Worm (Caenorhabditis elegans) whole organism, L4 larva: ENCODE measurements around the gene F22E12.3.

Experiments used
- F10B5.3 ChIP-seq: sonication (generic microtip); optimal IDR thresholded peaks from 2 replicates; lab custom pipeline; 2016; ENCODE audit warnings: mild to moderate bottlenecking, missing genetic modification characterization, missing compliant biosample characterization
- F37D6.2 ChIP-seq: sonication (generic microtip); optimal IDR thresholded peaks from 2 replicates; lab custom pipeline; 2016; ENCODE audit warnings: mild to moderate bottlenecking, missing genetic modification characterization, missing compliant biosample characterization
- F44E2.7 ChIP-seq: fragments of 200-800 bp; sonication (Bioruptor generic); IDR thresholded peaks from 2 replicates; pipeline ENCODE4 v2.1.2; 2022; ENCODE audit warnings: missing genetic modification characterization, missing compliant biosample characterization
- T20F7.1 ChIP-seq: fragments of 200-800 bp; sonication (Bioruptor generic); optimal IDR thresholded peaks from 2 replicates; lab custom pipeline; 2018; ENCODE audit warnings: mild to moderate bottlenecking, missing genetic modification characterization, missing compliant biosample characterization
- T26A8.4 ChIP-seq: fragments of 200-800 bp; sonication (Bioruptor generic); IDR thresholded peaks from 2 replicates; pipeline ENCODE4 v1.3.6; 2022; ENCODE audit warnings: missing genetic modification characterization, missing compliant biosample characterization
- Y5F2A.4 ChIP-seq: fragments of 200-800 bp; sonication (Bioruptor generic); optimal IDR thresholded peaks from 2 replicates; lab custom pipeline; 2018; ENCODE audit warnings: mild to moderate bottlenecking, missing genetic modification characterization, missing compliant biosample characterization
- ama-1 ChIP-seq: fragments of 150-350 bp; optimal IDR thresholded peaks from 2 replicates; lab custom pipeline; 2014; ENCODE audit warnings: inconsistent platforms, mixed read lengths
- ceh-20 ChIP-seq: fragments of 200-800 bp; sonication (Bioruptor generic); IDR thresholded peaks from 2 replicates; pipeline ENCODE4 v1.3.6; 2022; ENCODE audit warnings: missing genetic modification reagents, missing genetic modification characterization, missing compliant biosample characterization
- ceh-32 ChIP-seq: sonication (generic microtip); optimal IDR thresholded peaks from 2 replicates; lab custom pipeline; 2016; ENCODE audit warnings: mild to moderate bottlenecking, missing genetic modification characterization, missing compliant biosample characterization; ENCODE audit not compliant: poor library complexity
- cey-2 ChIP-seq: sonication (generic microtip); optimal IDR thresholded peaks from 3 replicates; lab custom pipeline; 2017; ENCODE audit warnings: missing genetic modification characterization, mild to moderate bottlenecking, missing compliant biosample characterization, antibody characterized with exemption, borderline replicate concordance; ENCODE audit not compliant: insufficient read depth
- ctbp-1 ChIP-seq: fragments of 200-800 bp; sonication (Bioruptor generic); IDR thresholded peaks from 2 replicates; pipeline ENCODE4 v1.3.6; 2022; ENCODE audit warnings: missing genetic modification reagents, missing genetic modification characterization, missing compliant biosample characterization
- daf-12 ChIP-seq: fragments of 150-350 bp; optimal IDR thresholded peaks from 2 replicates; lab custom pipeline; 2014; ENCODE audit warnings: missing biosample characterization, missing genetic modification reagents, missing genetic modification characterization
- dmd-8 ChIP-seq: fragments of 200-800 bp; sonication (Bioruptor generic); IDR thresholded peaks from 2 replicates; pipeline ENCODE4 v1.3.6; 2022; ENCODE audit warnings: missing genetic modification characterization, missing compliant biosample characterization
- dmd-9 ChIP-seq: fragments of 200-800 bp; sonication (Bioruptor generic); IDR thresholded peaks from 2 replicates; pipeline ENCODE4 v1.3.6; 2022; ENCODE audit warnings: missing genetic modification reagents, missing genetic modification characterization, missing compliant biosample characterization
- duxl-1 ChIP-seq: sonication (generic microtip); optimal IDR thresholded peaks from 2 replicates; lab custom pipeline; 2016; ENCODE audit warnings: mild to moderate bottlenecking, missing genetic modification characterization, moderate library complexity, missing compliant biosample characterization; ENCODE audit not compliant: poor library complexity
- egl-43 ChIP-seq: fragments of 200-800 bp; sonication (Bioruptor generic); IDR thresholded peaks from 2 replicates; pipeline ENCODE4 v1.3.6; 2022; ENCODE audit warnings: missing genetic modification reagents, missing genetic modification characterization, missing compliant biosample characterization
- hlh-11 ChIP-seq: fragments of 200-800 bp; sonication (Bioruptor generic); optimal IDR thresholded peaks from 2 replicates; lab custom pipeline; 2018; ENCODE audit warnings: mild to moderate bottlenecking, missing genetic modification characterization, missing compliant biosample characterization
- hmg-1.1 ChIP-seq: fragments of 200-800 bp; sonication (Bioruptor generic); IDR thresholded peaks from 2 replicates; pipeline ENCODE4 v1.3.6; 2022; ENCODE audit warnings: missing genetic modification reagents, missing genetic modification characterization, missing compliant biosample characterization
- lin-15B ChIP-seq: fragments of 150-350 bp; sonication (generic microtip); optimal IDR thresholded peaks from 3 replicates; lab custom pipeline; 2014; ENCODE audit warnings: missing biosample characterization, missing genetic modification characterization
- lin-39 ChIP-seq: fragments of 150-350 bp; optimal IDR thresholded peaks from 2 replicates; lab custom pipeline; 2014; ENCODE audit warnings: missing biosample characterization, missing genetic modification reagents, missing genetic modification characterization
- madf-5 ChIP-seq, 2 experiments: fragments of 200-800 bp; sonication (Bioruptor generic); IDR thresholded peaks; 2 replicates each; pipeline ENCODE4 v1.3.6; 2022; ENCODE audit warnings: missing compliant biosample characterization in 2 of 2, missing genetic modification characterization in 2 of 2
- madf-9 ChIP-seq: fragments of 200-800 bp; sonication (Bioruptor generic); conservative IDR thresholded peaks from 2 replicates; pipeline ENCODE4 v1.3.6; 2022; ENCODE audit warnings: missing genetic modification reagents, missing genetic modification characterization, missing compliant biosample characterization
- mep-1 ChIP-seq: fragments of 150-350 bp; sonication (generic microtip); optimal IDR thresholded peaks from 3 replicates; lab custom pipeline; 2014; ENCODE audit warnings: missing biosample characterization, missing genetic modification characterization
- nhr-102 ChIP-seq: sonication (generic microtip); optimal IDR thresholded peaks from 2 replicates; lab custom pipeline; 2016; ENCODE audit warnings: mild to moderate bottlenecking, missing genetic modification characterization, moderate library complexity, missing compliant biosample characterization
- nhr-237 ChIP-seq: sonication (generic microtip); optimal IDR thresholded peaks from 2 replicates; lab custom pipeline; 2017; ENCODE audit warnings: missing biosample characterization, missing genetic modification characterization
- nhr-25 ChIP-seq: sonication (generic microtip); optimal IDR thresholded peaks from 2 replicates; lab custom pipeline; 2017; ENCODE audit warnings: missing genetic modification characterization, mild to moderate bottlenecking, missing compliant biosample characterization, antibody characterized with exemption, moderate library complexity, borderline replicate concordance; ENCODE audit not compliant: insufficient read depth
- nhr-41 ChIP-seq: fragments of 200-800 bp; sonication (Bioruptor generic); IDR thresholded peaks from 2 replicates; pipeline ENCODE4 v1.3.6; 2022; ENCODE audit warnings: missing genetic modification reagents, missing genetic modification characterization, missing compliant biosample characterization
- nhr-48 ChIP-seq: sonication (generic microtip); optimal IDR thresholded peaks from 2 replicates; lab custom pipeline; 2016; ENCODE audit warnings: mild to moderate bottlenecking, missing genetic modification characterization, missing compliant biosample characterization
- nhr-76 ChIP-seq: fragments of 150-350 bp; optimal IDR thresholded peaks from 2 replicates; lab custom pipeline; 2014; ENCODE audit warnings: missing biosample characterization, missing genetic modification characterization
- nhr-77 ChIP-seq: fragments of 150-350 bp; optimal IDR thresholded peaks from 2 replicates; lab custom pipeline; 2014; ENCODE audit warnings: missing biosample characterization, missing genetic modification characterization
- php-3 ChIP-seq: fragments of 200-800 bp; sonication (Bioruptor generic); IDR thresholded peaks from 2 replicates; pipeline ENCODE4 v1.3.6; 2022; ENCODE audit warnings: missing genetic modification reagents, missing genetic modification characterization, missing compliant biosample characterization
- rbr-2 ChIP-seq: sonication (generic microtip); optimal IDR thresholded peaks from 2 replicates; lab custom pipeline; 2016; ENCODE audit warnings: missing genotype, missing genetic modification characterization, missing compliant biosample characterization
- set-16 ChIP-seq: fragments of 200-800 bp; sonication (Bioruptor generic); IDR thresholded peaks from 2 replicates; pipeline ENCODE4 v1.3.6; 2022; ENCODE audit warnings: missing genetic modification reagents, missing genetic modification characterization, missing compliant biosample characterization
- unc-39 ChIP-seq: sonication (generic microtip); optimal IDR thresholded peaks from 2 replicates; lab custom pipeline; 2017; ENCODE audit warnings: missing biosample characterization, missing genetic modification characterization
- unc-62 ChIP-seq, 3 experiments: fragments of 150-350 bp in 1 of 3; sonication (generic microtip); optimal IDR thresholded peaks in 2 of 3; peaks in 1 of 3; 1 replicate in 1 of 3; 2 replicates in 2 of 3; lab custom pipeline; 2014 to 2017; ENCODE audit warnings: missing biosample characterization in 3 of 3, missing genetic modification characterization in 3 of 3, missing genetic modification reagents in 3 of 3, missing genotype in 1 of 3
- zip-11 ChIP-seq: fragments of 200-800 bp; sonication (Bioruptor generic); IDR thresholded peaks from 2 replicates; pipeline ENCODE4 v1.3.6; 2022; ENCODE audit warnings: missing genetic modification characterization, missing compliant biosample characterization
- ztf-11 ChIP-seq: fragments of 150-350 bp; optimal IDR thresholded peaks from 2 replicates; lab custom pipeline; 2014; ENCODE audit warnings: missing biosample characterization, missing genetic modification characterization

Gene F22E12.3

ce11 chrV:10425098-10425497, 38.1 kb downstream of the F22E12.3 start, which contains the start of gene col-12:
col-12 (minus strand) TSS chrV:10425198.
- TF ChIP-seq ztf-11 = no peak
- TF ChIP-seq rbr-2 = no peak

ce11 chrV:10423968-10424367, 39.2 kb downstream of the F22E12.3 start:
- TF ChIP-seq set-16 (GFP tag; lab: Robert Waterston, UW) (peak; percentile 97), ctbp-1 (GFP tag; lab: Robert Waterston, UW) (peak; percentile 49), madf-5 (GFP tag; IDR thresholded peaks at IDR 0.05; lab: Robert Waterston, UW) (0 out of 4 replicates have a peak, but pooled peaks of 1 of the 2 experiments have one; percentile 51), ceh-20 (GFP tag; lab: Robert Waterston, UW) (peak; percentile 48; the same call in 1 of the 2 replicates)

- TF ChIP-seq ama-1 (lab: Kevin White, UChicago) (no peak), nhr-237 (tag; lab: Kevin White, UChicago) (no peak), F10B5.3 (no peak), cey-2 (tag; lab: Kevin White, UChicago) (peak; percentile 4), T26A8.4 (GFP tag; lab: Robert Waterston, UW) (peak; percentile 62; the same call in 1 of the 2 replicates), unc-62 (GFP tag; optimal IDR thresholded peaks at IDR 0.05 in 1 of 2; lab: Kevin White, UChicago) (peak in 1 of 2 experiments; percentile 66), unc-62 (tag; optimal IDR thresholded peaks at IDR 0.05; lab: Kevin White, UChicago) (no peak), nhr-48 (tag; lab: Kevin White, UChicago) (no peak), nhr-77 (no peak), zip-11 (no peak), T20F7.1 (peak; percentile 6), lin-39 (tag; lab: Kevin White, UChicago) (no peak), unc-39 (no peak), php-3 (GFP tag; lab: Robert Waterston, UW) (no peak)
Observed at ce11 chrV:10423511-10423910, 39.7 kb downstream of the F22E12.3 start.

- TF ChIP-seq hlh-11 (tag; lab: Kevin White, UChicago) = no peak
- TF ChIP-seq zip-11 = no peak
- TF ChIP-seq madf-9 (GFP tag; lab: Robert Waterston, UW) = no peak
- no peak for TF ChIP-seq Y5F2A.4 (GFP tag; lab: Kevin White, UChicago)
- no peak for TF ChIP-seq nhr-25 (tag; lab: Kevin White, UChicago)
- TF ChIP-seq hmg-1.1 (GFP tag; lab: Robert Waterston, UW) = no peak
- TF ChIP-seq nhr-77 = no peak
- no peak for TF ChIP-seq nhr-102
- no peak for TF ChIP-seq dmd-9 (GFP tag; lab: Robert Waterston, UW)
Observed at ce11 chrV:10421802-10422201, 41.4 kb downstream of the F22E12.3 start, which contains the start of gene col-13. col-13 (minus strand) TSS chrV:10421902.

ce11 chrV:10420843-10421242, 42.3 kb downstream of the F22E12.3 start:
- TF ChIP-seq set-16 (GFP tag; lab: Robert Waterston, UW) = peak; percentile 96
- peak in 1 of 2 experiments; percentile 59; a peak in 1 of 4 replicates for TF ChIP-seq madf-5 (GFP tag; IDR thresholded peaks at IDR 0.05; lab: Robert Waterston, UW)

- TF ChIP-seq hlh-11 (tag; lab: Kevin White, UChicago) (no peak), dmd-8 (GFP tag; lab: Robert Waterston, UW) (no peak), F10B5.3 (no peak), F37D6.2 (no peak), egl-43 (GFP tag; lab: Robert Waterston, UW) (no peak), F44E2.7 (GFP tag; lab: Robert Waterston, UW) (no peak), duxl-1 (tag; lab: Kevin White, UChicago) (no peak), rbr-2 (no peak), madf-9 (GFP tag; lab: Robert Waterston, UW) (no peak), daf-12 (tag; lab: Kevin White, UChicago) (no peak), ceh-32 (tag; lab: Kevin White, UChicago) (no peak), nhr-76 (no peak), nhr-41 (GFP tag; lab: Robert Waterston, UW) (no peak), mep-1 (no peak), hmg-1.1 (GFP tag; lab: Robert Waterston, UW) (no peak), lin-15B (tag; lab: Kevin White, UChicago) (no peak)
Observed at ce11 chrV:10418961-10419360, 44.2 kb downstream of the F22E12.3 start, which contains the start of gene F15H10.5. F15H10.5 (minus strand) TSS chrV:10419061.
